Worm (Caenorhabditis elegans) whole organism, L1 larva: Measurements from ENCODE around the gene pafo-1.

Experiments used
- C04F5.9 ChIP-seq: sonication (generic microtip); optimal IDR thresholded peaks from 2 replicates; lab custom pipeline; 2016; ENCODE audit warnings: missing genetic modification characterization, missing compliant biosample characterization
- F16B12.6 ChIP-seq: fragments of 150-350 bp; optimal IDR thresholded peaks from 2 replicates; lab custom pipeline; 2014; ENCODE audit warnings: missing biosample characterization, missing genetic modification characterization
- Y116A8C.19 ChIP-seq: sonication (generic microtip); optimal IDR thresholded peaks from 2 replicates; lab custom pipeline; 2016; ENCODE audit warnings: missing compliant biosample characterization, missing genetic modification characterization, borderline replicate concordance
- aha-1 ChIP-seq: fragments of 150-350 bp; optimal IDR thresholded peaks from 2 replicates; lab custom pipeline; 2014; ENCODE audit warnings: missing biosample characterization, missing genetic modification characterization
- alr-1 ChIP-seq: fragments of 200-800 bp; sonication (Bioruptor generic); optimal IDR thresholded peaks from 2 replicates; lab custom pipeline; 2018; ENCODE audit warnings: borderline replicate concordance, mild to moderate bottlenecking, missing genetic modification characterization, missing compliant biosample characterization
- aly-2 ChIP-seq: fragments of 150-350 bp; optimal IDR thresholded peaks from 2 replicates; lab custom pipeline; 2014; ENCODE audit warnings: missing biosample characterization, missing genetic modification characterization
- ceh-63 ChIP-seq: fragments of 200-800 bp; sonication (Bioruptor generic); optimal IDR thresholded peaks from 2 replicates; lab custom pipeline; 2018; ENCODE audit warnings: mild to moderate bottlenecking, missing genetic modification characterization, missing compliant biosample characterization
- ceh-8 ChIP-seq: fragments of 200-800 bp; sonication (Bioruptor generic); optimal IDR thresholded peaks from 2 replicates; lab custom pipeline; 2018; ENCODE audit warnings: mild to moderate bottlenecking, missing genetic modification characterization, moderate library complexity, missing compliant biosample characterization
- ceh-82 ChIP-seq, 3 experiments: fragments of 150-350 bp in 1 of 3; sonication (generic microtip) in 2 of 3; optimal IDR thresholded peaks; 2 replicates each; lab custom pipeline; 2014 to 2017; ENCODE audit warnings: missing biosample characterization in 3 of 3, missing genetic modification characterization in 3 of 3
- ceh-90 ChIP-seq: sonication (generic microtip); optimal IDR thresholded peaks from 2 replicates; lab custom pipeline; 2016; ENCODE audit warnings: missing genetic modification characterization, missing compliant biosample characterization
- dpl-1 ChIP-seq, 3 experiments: fragments of 150-350 bp in 2 of 3; sonication (generic microtip) in 1 of 3; optimal IDR thresholded peaks; 2 replicates each; lab custom pipeline; 2014 to 2017; ENCODE audit warnings: missing biosample characterization in 3 of 3, missing genetic modification characterization in 3 of 3, missing genetic modification reagents in 3 of 3
- dsc-1 ChIP-seq: sonication (generic microtip); optimal IDR thresholded peaks from 2 replicates; lab custom pipeline; 2016; ENCODE audit warnings: mild to moderate bottlenecking, missing genetic modification characterization, missing compliant biosample characterization
- efl-3 ChIP-seq: fragments of 200-800 bp; sonication (Bioruptor generic); optimal IDR thresholded peaks from 2 replicates; lab custom pipeline; 2018; ENCODE audit warnings: mild to moderate bottlenecking, missing genetic modification characterization, missing compliant biosample characterization
- elt-2 ChIP-seq: sonication (generic microtip); optimal IDR thresholded peaks from 2 replicates; lab custom pipeline; 2016; ENCODE audit warnings: missing genetic modification characterization, mild to moderate bottlenecking, inconsistent platforms, missing compliant biosample characterization, missing genetic modification reagents
- ets-5 ChIP-seq: fragments of 200-800 bp; sonication (Bioruptor generic); IDR thresholded peaks from 2 replicates; pipeline ENCODE4 v1.3.6; 2022; ENCODE audit warnings: missing genetic modification characterization, missing compliant biosample characterization
- fkh-4 ChIP-seq: sonication (generic microtip); optimal IDR thresholded peaks from 2 replicates; lab custom pipeline; 2016; ENCODE audit warnings: missing compliant biosample characterization, missing genetic modification characterization, borderline replicate concordance
- fkh-8 ChIP-seq: sonication (generic microtip); optimal IDR thresholded peaks from 2 replicates; lab custom pipeline; 2016; ENCODE audit warnings: mild to moderate bottlenecking, missing genetic modification characterization, missing compliant biosample characterization
- fos-1 ChIP-seq: fragments of 150-350 bp; optimal IDR thresholded peaks from 2 replicates; lab custom pipeline; 2014; ENCODE audit warnings: missing biosample characterization, missing genetic modification characterization
- grh-1 ChIP-seq: fragments of 200-800 bp; sonication (Bioruptor generic); IDR thresholded peaks from 2 replicates; pipeline ENCODE4 v1.3.6; 2022; ENCODE audit warnings: missing genetic modification reagents, missing genetic modification characterization, missing compliant biosample characterization
- hpl-2 ChIP-seq: fragments of 150-350 bp; optimal IDR thresholded peaks from 2 replicates; lab custom pipeline; 2014; ENCODE audit warnings: missing biosample characterization, missing genetic modification reagents, missing genetic modification characterization
- irx-1 ChIP-seq: sonication (generic microtip); optimal IDR thresholded peaks from 2 replicates; lab custom pipeline; 2016; ENCODE audit warnings: missing genetic modification characterization, missing compliant biosample characterization
- isw-1 ChIP-seq: fragments of 200-800 bp; sonication (Bioruptor generic); IDR thresholded peaks from 2 replicates; pipeline ENCODE4 v1.3.6; 2022; ENCODE audit warnings: missing genetic modification characterization, missing compliant biosample characterization
- jun-1 ChIP-seq: fragments of 150-350 bp; optimal IDR thresholded peaks from 2 replicates; lab custom pipeline; 2014; ENCODE audit warnings: missing biosample characterization, missing genetic modification reagents, missing genetic modification characterization
- lin-13 ChIP-seq: fragments of 150-350 bp; optimal IDR thresholded peaks from 2 replicates; lab custom pipeline; 2014; ENCODE audit warnings: missing biosample characterization, missing genetic modification reagents, missing genetic modification characterization
- lsy-2 ChIP-seq, 2 experiments: fragments of 150-350 bp; optimal IDR thresholded peaks; 2 replicates each; lab custom pipeline; 2014; ENCODE audit warnings: missing biosample characterization in 2 of 2, missing genetic modification characterization in 2 of 2
- mab-9 ChIP-seq: fragments of 200-800 bp; sonication (Bioruptor generic); IDR thresholded peaks from 2 replicates; pipeline ENCODE4 v1.3.6; 2022; ENCODE audit warnings: missing genetic modification reagents, missing genetic modification characterization, missing compliant biosample characterization
- mdl-1 ChIP-seq, 2 experiments: fragments of 150-350 bp; optimal IDR thresholded peaks; 2 replicates each; lab custom pipeline; 2014 to 2017; ENCODE audit warnings: missing biosample characterization in 2 of 2, missing genetic modification characterization in 2 of 2, inconsistent platforms in 1 of 2
- mep-1 ChIP-seq: fragments of 150-350 bp; optimal IDR thresholded peaks from 2 replicates; lab custom pipeline; 2014; ENCODE audit warnings: missing biosample characterization, missing genetic modification characterization
- nhr-11 ChIP-seq: fragments of 150-350 bp; optimal IDR thresholded peaks from 2 replicates; lab custom pipeline; 2014; ENCODE audit warnings: missing biosample characterization, missing genetic modification characterization
- nhr-19 ChIP-seq: fragments of 200-800 bp; sonication (Bioruptor generic); conservative IDR thresholded peaks from 2 replicates; pipeline ENCODE4 v1.3.6; 2022; ENCODE audit warnings: missing genetic modification characterization, missing compliant biosample characterization
- nhr-20 ChIP-seq: sonication (generic microtip); optimal IDR thresholded peaks from 2 replicates; lab custom pipeline; 2016; ENCODE audit warnings: mild to moderate bottlenecking, missing genetic modification characterization, missing compliant biosample characterization
- nhr-237 ChIP-seq: fragments of 150-350 bp; optimal IDR thresholded peaks from 2 replicates; lab custom pipeline; 2014; ENCODE audit warnings: missing biosample characterization, missing genetic modification characterization
- nhr-47 ChIP-seq: sonication (generic microtip); optimal IDR thresholded peaks from 2 replicates; lab custom pipeline; 2016; ENCODE audit warnings: mild to moderate bottlenecking, missing genetic modification characterization, moderate library complexity, missing compliant biosample characterization
- nhr-71 ChIP-seq: sonication (generic microtip); optimal IDR thresholded peaks from 2 replicates; lab custom pipeline; 2016; ENCODE audit warnings: mild to moderate bottlenecking, missing genetic modification characterization, moderate library complexity, missing compliant biosample characterization
- nhr-76 ChIP-seq: sonication (generic microtip); optimal IDR thresholded peaks from 2 replicates; lab custom pipeline; 2017; ENCODE audit warnings: missing biosample characterization, missing genetic modification characterization
- nhr-77 ChIP-seq: fragments of 150-350 bp; optimal IDR thresholded peaks from 2 replicates; lab custom pipeline; 2014; ENCODE audit warnings: missing biosample characterization, missing genetic modification characterization
- nhr-84 ChIP-seq: sonication (generic microtip); optimal IDR thresholded peaks from 2 replicates; lab custom pipeline; 2017; ENCODE audit warnings: missing biosample characterization, missing genetic modification characterization
- nhr-85 ChIP-seq: sonication (generic microtip); peaks from one replicate; lab custom pipeline; 2016; ENCODE audit warnings: missing genetic modification characterization, inconsistent platforms, missing compliant biosample characterization
- nhr-90 ChIP-seq: sonication (generic microtip); optimal IDR thresholded peaks from 2 replicates; lab custom pipeline; 2016; ENCODE audit warnings: mild to moderate bottlenecking, missing genetic modification characterization, missing compliant biosample characterization; ENCODE audit not compliant: poor library complexity
- pag-3 ChIP-seq: sonication (generic microtip); optimal IDR thresholded peaks from 2 replicates; lab custom pipeline; 2017; ENCODE audit warnings: missing genetic modification characterization, mild to moderate bottlenecking, missing compliant biosample characterization, antibody characterized with exemption, borderline replicate concordance; ENCODE audit not compliant: insufficient read depth
- pax-3 ChIP-seq: fragments of 200-800 bp; sonication (Bioruptor generic); optimal IDR thresholded peaks from 2 replicates; lab custom pipeline; 2018; ENCODE audit warnings: mild to moderate bottlenecking, missing genetic modification characterization, moderate library complexity, missing compliant biosample characterization
- snpc-4 ChIP-seq: fragments of 150-350 bp; optimal IDR thresholded peaks from 2 replicates; lab custom pipeline; 2014; ENCODE audit warnings: missing biosample characterization, missing genetic modification characterization
- snu-23 ChIP-seq: sonication (generic microtip); optimal IDR thresholded peaks from 2 replicates; lab custom pipeline; 2016; ENCODE audit warnings: missing genetic modification characterization, missing compliant biosample characterization
- sox-4 ChIP-seq: sonication (generic microtip); optimal IDR thresholded peaks from 2 replicates; lab custom pipeline; 2016; ENCODE audit warnings: missing genetic modification characterization, missing compliant biosample characterization
- sup-37 ChIP-seq: fragments of 200-800 bp; sonication (Bioruptor generic); optimal IDR thresholded peaks from 2 replicates; lab custom pipeline; 2018; ENCODE audit warnings: mild to moderate bottlenecking, missing genetic modification characterization, missing compliant biosample characterization
- tbx-2 ChIP-seq: sonication (generic microtip); optimal IDR thresholded peaks from 2 replicates; lab custom pipeline; 2016; ENCODE audit warnings: missing genetic modification characterization, missing compliant biosample characterization
- unc-130 ChIP-seq: fragments of 150-350 bp; optimal IDR thresholded peaks from 2 replicates; lab custom pipeline; 2017; ENCODE audit warnings: missing biosample characterization, missing genetic modification characterization, inconsistent platforms
- unc-30 ChIP-seq: sonication (generic microtip); optimal IDR thresholded peaks from 2 replicates; lab custom pipeline; 2017; ENCODE audit warnings: missing biosample characterization, missing genetic modification characterization
- unc-86 ChIP-seq: sonication (generic microtip); optimal IDR thresholded peaks from 2 replicates; lab custom pipeline; 2016; ENCODE audit warnings: missing genetic modification characterization, missing compliant biosample characterization
- unc-98 ChIP-seq: fragments of 200-800 bp; sonication (Bioruptor generic); IDR thresholded peaks from 2 replicates; pipeline ENCODE4 v1.3.6; 2022; ENCODE audit warnings: missing genetic modification characterization, missing compliant biosample characterization
- xbp-1 ChIP-seq: sonication (generic microtip); optimal IDR thresholded peaks from 2 replicates; lab custom pipeline; 2016; ENCODE audit warnings: missing genetic modification characterization, missing compliant biosample characterization
- zip-4 ChIP-seq: fragments of 200-800 bp; sonication (Bioruptor generic); optimal IDR thresholded peaks from 2 replicates; lab custom pipeline; 2018; ENCODE audit warnings: mild to moderate bottlenecking, missing genetic modification characterization, moderate library complexity, missing compliant biosample characterization
- ztf-11 ChIP-seq, 2 experiments: sonication (generic microtip); optimal IDR thresholded peaks; 2 replicates each; lab custom pipeline; 2016 to 2017; ENCODE audit warnings: missing genetic modification characterization in 2 of 2, missing biosample characterization in 1 of 2, missing compliant biosample characterization in 1 of 2
- ztf-4 ChIP-seq: fragments of 150-350 bp; optimal IDR thresholded peaks from 2 replicates; lab custom pipeline; 2014; ENCODE audit warnings: missing biosample characterization, missing genetic modification characterization

pafo-1 gene

ce11 chrV:11506347-11506746, 15.2 kb upstream of the pafo-1 start (continued):
- TF ChIP-seq sup-37 (GFP tag; lab: Kevin White, UChicago), result no peak
- peak; percentile 85 for TF ChIP-seq fkh-4
- TF ChIP-seq nhr-47 (tag; lab: Kevin White, UChicago), result no peak
- peak; percentile 27 for TF ChIP-seq unc-130 (tag; lab: Kevin White, UChicago)
- no peak for TF ChIP-seq nhr-76 (tag; lab: Kevin White, UChicago)
- peak; percentile 33 for TF ChIP-seq nhr-20 (tag; lab: Kevin White, UChicago)
- TF ChIP-seq fos-1 (tag; lab: Kevin White, UChicago), result no peak
- no peak for TF ChIP-seq ztf-11 (tag; optimal IDR thresholded peaks at IDR 0.05; lab: Kevin White, UChicago)
- no peak for TF ChIP-seq nhr-11
- TF ChIP-seq snu-23 (GFP tag; lab: Kevin White, UChicago), result peak; percentile 40
- peak; percentile 43 for TF ChIP-seq mep-1 (tag; lab: Kevin White, UChicago)
- no peak for TF ChIP-seq unc-86 (tag; lab: Kevin White, UChicago)
- no peak for TF ChIP-seq grh-1 (GFP tag; lab: Robert Waterston, UW)
- no peak for TF ChIP-seq unc-98 (GFP tag; lab: Robert Waterston, UW)
- no peak for TF ChIP-seq aly-2 (tag; lab: Kevin White, UChicago)
- TF ChIP-seq isw-1 (GFP tag; lab: Robert Waterston, UW), result no peak
- TF ChIP-seq ceh-8, result no peak
- TF ChIP-seq ceh-63 (GFP tag; lab: Kevin White, UChicago), result no peak
- no peak for TF ChIP-seq efl-3 (GFP tag; lab: Kevin White, UChicago)
- TF ChIP-seq Y116A8C.19 (tag; lab: Kevin White, UChicago), result no peak
- TF ChIP-seq ceh-90 (tag; lab: Kevin White, UChicago), result no peak
- TF ChIP-seq ceh-82 (tag; optimal IDR thresholded peaks at IDR 0.05; lab: Kevin White, UChicago), result no peak
- no peak for TF ChIP-seq ets-5 (GFP tag; lab: Robert Waterston, UW)
- no peak for TF ChIP-seq jun-1
- peak; percentile 98 for TF ChIP-seq dsc-1 (tag; lab: Kevin White, UChicago)
- no peak for TF ChIP-seq pag-3 (tag; lab: Kevin White, UChicago)
- no peak for TF ChIP-seq nhr-85 (tag; lab: Kevin White, UChicago)
- no peak for TF ChIP-seq snpc-4
- TF ChIP-seq tbx-2 (tag; lab: Kevin White, UChicago), result no peak
- TF ChIP-seq lsy-2 (tag; optimal IDR thresholded peaks at IDR 0.05; lab: Kevin White, UChicago), result peak; percentile 30 to 56
- TF ChIP-seq nhr-90 (tag; lab: Kevin White, UChicago), result no peak
- no peak for TF ChIP-seq nhr-237 (tag; lab: Kevin White, UChicago)
- no peak for TF ChIP-seq hpl-2
- TF ChIP-seq nhr-19 (GFP tag; lab: Robert Waterston, UW), result peak; percentile 48
- TF ChIP-seq fkh-8 (tag; lab: Kevin White, UChicago), result no peak
- TF ChIP-seq nhr-84 (tag; lab: Kevin White, UChicago), result no peak
- TF ChIP-seq ztf-4 (tag; lab: Kevin White, UChicago), result no peak
- no peak for TF ChIP-seq dpl-1 (GFP tag; optimal IDR thresholded peaks at IDR 0.05; lab: Kevin White, UChicago)
- no peak for TF ChIP-seq lin-13 (GFP tag; lab: Kevin White, UChicago)
- TF ChIP-seq F16B12.6, result no peak
- TF ChIP-seq nhr-77, result no peak
- no peak for TF ChIP-seq unc-30
- TF ChIP-seq pax-3 (tag; lab: Kevin White, UChicago), result no peak
- no peak for TF ChIP-seq sox-4 (tag; lab: Kevin White, UChicago)
- no peak for TF ChIP-seq mdl-1 (tag; optimal IDR thresholded peaks at IDR 0.05; lab: Kevin White, UChicago)
- TF ChIP-seq zip-4 (GFP tag; lab: Kevin White, UChicago), result no peak
- no peak for TF ChIP-seq mab-9 (GFP tag; lab: Robert Waterston, UW)
- TF ChIP-seq alr-1 (tag; lab: Kevin White, UChicago), result no peak
- no peak for TF ChIP-seq xbp-1 (tag; lab: Kevin White, UChicago)
- TF ChIP-seq nhr-71, result peak; percentile 72
- TF ChIP-seq aha-1 (tag; lab: Kevin White, UChicago), result no peak
- TF ChIP-seq C04F5.9 (tag; lab: Kevin White, UChicago), result no peak
- no peak for TF ChIP-seq irx-1 (tag; lab: Kevin White, UChicago)
- no peak for TF ChIP-seq elt-2 (tag; lab: Kevin White, UChicago)
